Worm (Caenorhabditis elegans): ENCODE results near the gene cnnm-2.
A peak's percentile ranks its signal among the peaks of the same experiment; 100 is the strongest.

cnnm-2 gene

ce11 chrX:8764044-8764443 lies 47.9 kb upstream of the cnnm-2 start:
- TF ChIP-seq php-3 (GFP tag; IDR thresholded peaks at IDR 0.05) = 0 out of 2 replicates have a peak, but pooled peaks have one; percentile 25
- TF ChIP-seq daf-16 (GFP tag; optimal IDR thresholded peaks at IDR 0.05) = peak in 1 of 2 experiments; percentile 34
- no peak for TF ChIP-seq daf-16 (tag; optimal IDR thresholded peaks at IDR 0.05)
- TF ChIP-seq hlh-11 (tag; optimal IDR thresholded peaks at IDR 0.05) = peak; percentile 11
- TF ChIP-seq snpc-1.2 (GFP tag; IDR thresholded peaks at IDR 0.05) = no peak

ce11 chrX:8770316-8770715 lies 41.6 kb upstream of the cnnm-2 start:
- TF ChIP-seq D1046.2 (GFP tag; IDR thresholded peaks at IDR 0.05) = no peak
- no peak for TF ChIP-seq duxl-1 (tag; optimal IDR thresholded peaks at IDR 0.05; ENCODE audit: poor library complexity)
- no peak for TF ChIP-seq ztf-7 (tag; optimal IDR thresholded peaks at IDR 0.05)
- TF ChIP-seq ces-1 (GFP tag; optimal IDR thresholded peaks at IDR 0.05) = peak; percentile 11
- TF ChIP-seq F37D6.2 (tag; optimal IDR thresholded peaks at IDR 0.05) = no peak
- no peak for TF ChIP-seq nhr-42 (GFP tag; IDR thresholded peaks at IDR 0.05)

- TF ChIP-seq attf-4 (tag; optimal IDR thresholded peaks at IDR 0.05) (no peak), vab-7 (GFP tag; IDR thresholded peaks at IDR 0.05) (no peak), ceh-28 (tag; optimal IDR thresholded peaks at IDR 0.05) (no peak), zfp-2 (tag; optimal IDR thresholded peaks at IDR 0.05) (no peak), hlh-30 (tag; optimal IDR thresholded peaks at IDR 0.05; ENCODE audit: insufficient read depth) (no peak), duxl-1 (tag; optimal IDR thresholded peaks at IDR 0.05; ENCODE audit: poor library complexity) (no peak), nhr-48 (tag; optimal IDR thresholded peaks at IDR 0.05) (no peak), hlh-11 (tag; optimal IDR thresholded peaks at IDR 0.05) (no peak)
Observed at ce11 chrX:8778558-8778957, 33.3 kb upstream of the cnnm-2 start, which contains the start of gene ZK721.4. Gene ZK721.4, plus strand, starts transcription at chrX:8778858.

ce11 chrX:8784234-8784633 lies 27.7 kb upstream of the cnnm-2 start, which contains the start of gene ZK721.3:
Gene ZK721.3, plus strand, starts transcription at chrX:8784534.
- peak; percentile 50 for TF ChIP-seq aha-1 (tag)
- no peak for TF ChIP-seq F44E2.7 (GFP tag; IDR thresholded peaks at IDR 0.05)
- TF ChIP-seq duxl-1 (tag; optimal IDR thresholded peaks at IDR 0.05; ENCODE audit: poor library complexity) = no peak
- TF ChIP-seq daf-16 (GFP tag; optimal IDR thresholded peaks at IDR 0.05) = no peak
- no peak for TF ChIP-seq daf-16 (tag; optimal IDR thresholded peaks at IDR 0.05)
- TF ChIP-seq ama-1 (optimal IDR thresholded peaks at IDR 0.05) = no peak
- TF ChIP-seq nhr-111 (GFP tag; optimal IDR thresholded peaks at IDR 0.05) = no peak
- no peak for TF ChIP-seq nhr-237 (tag; optimal IDR thresholded peaks at IDR 0.05)
- TF ChIP-seq T20F7.1 (GFP tag; optimal IDR thresholded peaks at IDR 0.05) = no peak
- TF ChIP-seq unc-62 (GFP tag; optimal IDR thresholded peaks at IDR 0.05 in 1 of 2) = peak in 1 of 2 experiments; percentile 45
- no peak for TF ChIP-seq unc-62 (tag; optimal IDR thresholded peaks at IDR 0.05)

ce11 chrX:8786687-8787086 lies 25.2 kb upstream of the cnnm-2 start:
- no peak for TF ChIP-seq mxl-3 (GFP tag; optimal IDR thresholded peaks at IDR 0.05)
- TF ChIP-seq nhr-11 (tag; optimal IDR thresholded peaks at IDR 0.05) = peak; percentile 36
- peak in 1 of 2 experiments; percentile 44 for TF ChIP-seq daf-16 (GFP tag; optimal IDR thresholded peaks at IDR 0.05)
- no peak for TF ChIP-seq daf-16 (tag; optimal IDR thresholded peaks at IDR 0.05)

- TF ChIP-seq pqm-1 (tag; optimal IDR thresholded peaks at IDR 0.05) (no peak), hmg-1.1 (GFP tag; IDR thresholded peaks at IDR 0.05) (no peak), hlh-30 (tag; optimal IDR thresholded peaks at IDR 0.05; ENCODE audit: insufficient read depth) (peak; percentile 13), dve-1 (tag; optimal IDR thresholded peaks at IDR 0.05; ENCODE audit: insufficient read depth) (peak; percentile 11), ctbp-1 (GFP tag; IDR thresholded peaks at IDR 0.05) (no peak), daf-12 (tag; optimal IDR thresholded peaks at IDR 0.05) (no peak), vab-7 (GFP tag; IDR thresholded peaks at IDR 0.05) (no peak), nhr-77 (tag; optimal IDR thresholded peaks at IDR 0.05) (no peak), nhr-10 (tag; optimal IDR thresholded peaks at IDR 0.05) (no peak), hlh-11 (tag; optimal IDR thresholded peaks at IDR 0.05) (peak; percentile 50), lir-3 (tag; optimal IDR thresholded peaks at IDR 0.05) (no peak), zfp-2 (tag; optimal IDR thresholded peaks at IDR 0.05) (no peak), T20F7.1 (GFP tag; optimal IDR thresholded peaks at IDR 0.05) (no peak), skn-1 (tag; optimal IDR thresholded peaks at IDR 0.05) (no peak), daf-16 (GFP tag; optimal IDR thresholded peaks at IDR 0.05) (peak in 1 of 2 experiments; percentile 92), daf-16 (tag; optimal IDR thresholded peaks at IDR 0.05) (peak; percentile 99), sdz-12 (GFP tag; optimal IDR thresholded peaks at IDR 0.05) (no peak), dmd-9 (GFP tag; IDR thresholded peaks at IDR 0.05) (no peak)
Observed at ce11 chrX:8787689-8788222, 24.1 kb upstream of the cnnm-2 start.

Data from whole organism, L4 larva.